Worm (Caenorhabditis elegans) whole organism, L1 larva: ENCODE data around the gene C18E9.9.
A peak's percentile ranks its signal among the peaks of the same experiment; 100 is the strongest.

ENCODE experiments used
- aha-1 ChIP-seq: fragments of 150-350 bp; optimal IDR thresholded peaks from 2 replicates; lab custom pipeline; 2014; ENCODE audit warnings: missing biosample characterization, missing genetic modification characterization
- ceh-63 ChIP-seq: fragments of 200-800 bp; sonication (Bioruptor generic); optimal IDR thresholded peaks from 2 replicates; lab custom pipeline; 2018; ENCODE audit warnings: mild to moderate bottlenecking, missing genetic modification characterization, missing compliant biosample characterization
- ceh-82 ChIP-seq, 3 experiments: fragments of 150-350 bp in 1 of 3; sonication (generic microtip) in 2 of 3; optimal IDR thresholded peaks; 2 replicates each; lab custom pipeline; 2014 to 2017; ENCODE audit warnings: missing biosample characterization in 3 of 3, missing genetic modification characterization in 3 of 3
- ceh-90 ChIP-seq: sonication (generic microtip); optimal IDR thresholded peaks from 2 replicates; lab custom pipeline; 2016; ENCODE audit warnings: missing genetic modification characterization, missing compliant biosample characterization
- dsc-1 ChIP-seq: sonication (generic microtip); optimal IDR thresholded peaks from 2 replicates; lab custom pipeline; 2016; ENCODE audit warnings: mild to moderate bottlenecking, missing genetic modification characterization, missing compliant biosample characterization
- efl-1 ChIP-seq, 4 experiments: fragments of 150-350 bp; optimal IDR thresholded peaks in 3 of 4; peaks in 1 of 4; 1 replicate in 1 of 4; 2 replicates in 3 of 4; lab custom pipeline; 2014; ENCODE audit warnings: missing biosample characterization in 2 of 4, missing genetic modification characterization in 2 of 4, missing genetic modification reagents in 2 of 4
- egl-13 ChIP-seq: sonication (generic microtip); optimal IDR thresholded peaks from 2 replicates; lab custom pipeline; 2016; ENCODE audit warnings: missing genotype, missing genetic modification reagents, missing genetic modification characterization, missing compliant biosample characterization
- egl-27 ChIP-seq, 2 experiments: fragments of 150-350 bp in 1 of 2; sonication (generic microtip); optimal IDR thresholded peaks; 3 replicates each; lab custom pipeline; 2017 to 2018; ENCODE audit warnings: missing biosample characterization in 2 of 2, missing genetic modification characterization in 2 of 2, missing genetic modification reagents in 2 of 2
- elt-2 ChIP-seq: sonication (generic microtip); optimal IDR thresholded peaks from 2 replicates; lab custom pipeline; 2016; ENCODE audit warnings: missing genetic modification characterization, mild to moderate bottlenecking, inconsistent platforms, missing compliant biosample characterization, missing genetic modification reagents
- fkh-8 ChIP-seq: sonication (generic microtip); optimal IDR thresholded peaks from 2 replicates; lab custom pipeline; 2016; ENCODE audit warnings: mild to moderate bottlenecking, missing genetic modification characterization, missing compliant biosample characterization
- hlh-17 ChIP-seq: fragments of 200-800 bp; sonication (Bioruptor generic); optimal IDR thresholded peaks from 2 replicates; lab custom pipeline; 2018; ENCODE audit warnings: missing genetic modification characterization, mild to moderate bottlenecking, missing compliant biosample characterization, moderate library complexity, borderline replicate concordance
- hpl-2 ChIP-seq: fragments of 150-350 bp; optimal IDR thresholded peaks from 2 replicates; lab custom pipeline; 2014; ENCODE audit warnings: missing biosample characterization, missing genetic modification reagents, missing genetic modification characterization
- irx-1 ChIP-seq: sonication (generic microtip); optimal IDR thresholded peaks from 2 replicates; lab custom pipeline; 2016; ENCODE audit warnings: missing genetic modification characterization, missing compliant biosample characterization
- isw-1 ChIP-seq: fragments of 200-800 bp; sonication (Bioruptor generic); IDR thresholded peaks from 2 replicates; pipeline ENCODE4 v1.3.6; 2022; ENCODE audit warnings: missing genetic modification characterization, missing compliant biosample characterization
- lin-13 ChIP-seq: fragments of 150-350 bp; optimal IDR thresholded peaks from 2 replicates; lab custom pipeline; 2014; ENCODE audit warnings: missing biosample characterization, missing genetic modification reagents, missing genetic modification characterization
- lin-14 ChIP-seq: fragments of 200-800 bp; sonication (Bioruptor generic); optimal IDR thresholded peaks from 2 replicates; lab custom pipeline; 2018; ENCODE audit warnings: mild to moderate bottlenecking, missing genetic modification characterization, moderate library complexity, missing compliant biosample characterization
- lin-15B ChIP-seq: fragments of 150-350 bp; sonication (generic microtip); optimal IDR thresholded peaks from 3 replicates; lab custom pipeline; 2014; ENCODE audit warnings: missing biosample characterization, missing genetic modification characterization
- lsy-2 ChIP-seq, 2 experiments: fragments of 150-350 bp; optimal IDR thresholded peaks; 2 replicates each; lab custom pipeline; 2014; ENCODE audit warnings: missing biosample characterization in 2 of 2, missing genetic modification characterization in 2 of 2
- mab-9 ChIP-seq: fragments of 200-800 bp; sonication (Bioruptor generic); IDR thresholded peaks from 2 replicates; pipeline ENCODE4 v1.3.6; 2022; ENCODE audit warnings: missing genetic modification reagents, missing genetic modification characterization, missing compliant biosample characterization
- mdl-1 ChIP-seq, 2 experiments: fragments of 150-350 bp; optimal IDR thresholded peaks; 2 replicates each; lab custom pipeline; 2014 to 2017; ENCODE audit warnings: missing biosample characterization in 2 of 2, missing genetic modification characterization in 2 of 2, inconsistent platforms in 1 of 2
- mef-2 ChIP-seq: fragments of 150-350 bp; optimal IDR thresholded peaks from 2 replicates; lab custom pipeline; 2014; ENCODE audit warnings: missing biosample characterization, missing genetic modification characterization
- nhr-12 ChIP-seq: sonication (generic microtip); optimal IDR thresholded peaks from 2 replicates; lab custom pipeline; 2017; ENCODE audit warnings: missing biosample characterization, missing genetic modification characterization
- nhr-20 ChIP-seq: sonication (generic microtip); optimal IDR thresholded peaks from 2 replicates; lab custom pipeline; 2016; ENCODE audit warnings: mild to moderate bottlenecking, missing genetic modification characterization, missing compliant biosample characterization
- nhr-47 ChIP-seq: sonication (generic microtip); optimal IDR thresholded peaks from 2 replicates; lab custom pipeline; 2016; ENCODE audit warnings: mild to moderate bottlenecking, missing genetic modification characterization, moderate library complexity, missing compliant biosample characterization
- nhr-71 ChIP-seq: sonication (generic microtip); optimal IDR thresholded peaks from 2 replicates; lab custom pipeline; 2016; ENCODE audit warnings: mild to moderate bottlenecking, missing genetic modification characterization, moderate library complexity, missing compliant biosample characterization
- nhr-90 ChIP-seq: sonication (generic microtip); optimal IDR thresholded peaks from 2 replicates; lab custom pipeline; 2016; ENCODE audit warnings: mild to moderate bottlenecking, missing genetic modification characterization, missing compliant biosample characterization; ENCODE audit not compliant: poor library complexity
- pag-3 ChIP-seq: sonication (generic microtip); optimal IDR thresholded peaks from 2 replicates; lab custom pipeline; 2017; ENCODE audit warnings: missing genetic modification characterization, mild to moderate bottlenecking, missing compliant biosample characterization, antibody characterized with exemption, borderline replicate concordance; ENCODE audit not compliant: insufficient read depth
- pax-3 ChIP-seq: fragments of 200-800 bp; sonication (Bioruptor generic); optimal IDR thresholded peaks from 2 replicates; lab custom pipeline; 2018; ENCODE audit warnings: mild to moderate bottlenecking, missing genetic modification characterization, moderate library complexity, missing compliant biosample characterization
- pqm-1 ChIP-seq: sonication (generic microtip); optimal IDR thresholded peaks from 3 replicates; lab custom pipeline; 2017; ENCODE audit warnings: missing biosample characterization, missing genetic modification characterization
- snu-23 ChIP-seq: sonication (generic microtip); optimal IDR thresholded peaks from 2 replicates; lab custom pipeline; 2016; ENCODE audit warnings: missing genetic modification characterization, missing compliant biosample characterization
- sox-4 ChIP-seq: sonication (generic microtip); optimal IDR thresholded peaks from 2 replicates; lab custom pipeline; 2016; ENCODE audit warnings: missing genetic modification characterization, missing compliant biosample characterization
- sptf-1 ChIP-seq: fragments of 150-350 bp; optimal IDR thresholded peaks from 2 replicates; lab custom pipeline; 2014; ENCODE audit warnings: missing biosample characterization, missing genetic modification characterization
- swsn-7 ChIP-seq: sonication (generic microtip); optimal IDR thresholded peaks from 2 replicates; lab custom pipeline; 2016; ENCODE audit warnings: missing genetic modification characterization, missing compliant biosample characterization
- tbx-2 ChIP-seq: sonication (generic microtip); optimal IDR thresholded peaks from 2 replicates; lab custom pipeline; 2016; ENCODE audit warnings: missing genetic modification characterization, missing compliant biosample characterization
- tlp-1 ChIP-seq: fragments of 150-350 bp; optimal IDR thresholded peaks from 2 replicates; lab custom pipeline; 2014; ENCODE audit warnings: missing biosample characterization, missing genetic modification characterization
- unc-98 ChIP-seq: fragments of 200-800 bp; sonication (Bioruptor generic); IDR thresholded peaks from 2 replicates; pipeline ENCODE4 v1.3.6; 2022; ENCODE audit warnings: missing genetic modification characterization, missing compliant biosample characterization
- xbp-1 ChIP-seq: sonication (generic microtip); optimal IDR thresholded peaks from 2 replicates; lab custom pipeline; 2016; ENCODE audit warnings: missing genetic modification characterization, missing compliant biosample characterization

C18E9.9 gene

DNA sequence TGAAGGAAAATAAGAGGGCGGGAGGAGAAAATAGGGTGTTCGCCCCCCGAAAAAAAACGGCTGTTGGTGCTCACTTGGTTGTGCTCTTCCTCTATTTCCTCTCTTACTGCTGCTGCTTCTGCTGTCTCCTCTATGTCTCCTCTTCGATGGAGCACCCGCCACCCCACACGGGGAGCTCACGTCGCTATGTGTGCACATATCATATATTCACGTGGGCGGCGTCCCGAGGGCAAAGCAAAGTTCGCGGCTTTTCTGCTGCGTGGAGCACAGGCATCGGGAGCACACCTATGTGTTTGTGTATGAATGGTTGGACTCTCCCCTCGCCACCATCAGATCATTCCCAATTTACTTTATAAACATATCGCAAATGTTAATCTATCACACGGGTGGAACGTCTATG, 24.0 kb upstream of the C18E9.9 start:
- no peak for TF ChIP-seq mef-2 (tag; lab: Kevin White, UChicago)
- TF ChIP-seq mdl-1 (tag; optimal IDR thresholded peaks at IDR 0.05; lab: Kevin White, UChicago) = peak in 1 of 2 experiments; percentile 75
- peak in 1 of 2 experiments; percentile 0 for TF ChIP-seq lsy-2 (tag; optimal IDR thresholded peaks at IDR 0.05; lab: Kevin White, UChicago)
- peak; percentile 67 for TF ChIP-seq fkh-8
- peak; percentile 10 for TF ChIP-seq tbx-2 (tag; lab: Kevin White, UChicago)
- no peak for TF ChIP-seq nhr-90 (tag; lab: Kevin White, UChicago)
- peak; percentile 19 for TF ChIP-seq nhr-47 (tag; lab: Kevin White, UChicago)
- TF ChIP-seq lin-14 = peak; percentile 67
- TF ChIP-seq egl-27 (tag; optimal IDR thresholded peaks at IDR 0.05; lab: Kevin White, UChicago) = no peak
- TF ChIP-seq egl-13 = peak; percentile 2
- no peak for TF ChIP-seq ceh-63 (GFP tag; lab: Kevin White, UChicago)
- peak; percentile 30 for TF ChIP-seq xbp-1 (tag; lab: Kevin White, UChicago)
- no peak for TF ChIP-seq pqm-1 (tag; lab: Kevin White, UChicago)
- no peak for TF ChIP-seq isw-1 (GFP tag; lab: Robert Waterston, UW)
- no peak for TF ChIP-seq hpl-2 (GFP tag; lab: Kevin White, UChicago)
- TF ChIP-seq efl-1 (optimal IDR thresholded peaks at IDR 0.05; lab: Kevin White, UChicago) = no peak
- TF ChIP-seq efl-1 (GFP tag; optimal IDR thresholded peaks at IDR 0.05 in 1 of 2; lab: Kevin White, UChicago) = peak in 1 of 2 experiments; percentile 93
- TF ChIP-seq sptf-1 (tag; lab: Kevin White, UChicago) = no peak
- TF ChIP-seq pag-3 (tag; lab: Kevin White, UChicago) = no peak
- TF ChIP-seq nhr-20 (tag; lab: Kevin White, UChicago) = peak; percentile 14
- TF ChIP-seq nhr-71 (tag; lab: Kevin White, UChicago) = peak; percentile 49
- TF ChIP-seq lin-15B (tag; lab: Kevin White, UChicago) = no peak
- peak; percentile 1 for TF ChIP-seq irx-1 (tag; lab: Kevin White, UChicago)
- no peak for TF ChIP-seq snu-23 (GFP tag; lab: Kevin White, UChicago)
- no peak for TF ChIP-seq mab-9 (GFP tag; lab: Robert Waterston, UW)
- TF ChIP-seq swsn-7 = peak; percentile 16

DNA sequence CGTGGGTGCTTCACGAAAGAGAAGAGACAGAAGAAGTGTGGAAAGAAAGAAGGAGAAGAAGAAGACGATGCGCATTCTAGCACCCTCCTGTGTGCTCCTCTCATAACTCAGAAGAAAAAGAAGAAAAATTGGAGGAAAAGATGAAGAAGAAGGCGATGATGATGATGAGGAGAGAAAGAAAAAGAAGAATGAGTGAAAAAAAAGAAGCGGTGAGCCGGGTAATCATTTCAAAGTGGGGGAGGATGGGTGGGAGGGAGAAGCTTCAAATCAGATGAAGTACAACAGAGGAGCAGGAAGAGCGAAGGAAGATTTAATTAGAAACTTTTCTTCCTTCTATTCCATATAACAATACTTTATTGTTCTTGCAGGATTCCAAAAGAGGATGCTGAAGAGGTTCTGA, 21.4 kb upstream of the C18E9.9 start:
- no peak for TF ChIP-seq nhr-12 (tag; lab: Kevin White, UChicago)
- TF ChIP-seq aha-1 (tag; lab: Kevin White, UChicago) = no peak
- TF ChIP-seq ceh-90 (tag; lab: Kevin White, UChicago) = no peak
- peak in 1 of 3 experiments; percentile 12 for TF ChIP-seq ceh-82 (tag; optimal IDR thresholded peaks at IDR 0.05; lab: Kevin White, UChicago)
- no peak for TF ChIP-seq unc-98 (GFP tag; lab: Robert Waterston, UW)
- TF ChIP-seq lin-14 = peak; percentile 74
- TF ChIP-seq egl-27 (tag; optimal IDR thresholded peaks at IDR 0.05; lab: Kevin White, UChicago) = no peak

DNA sequence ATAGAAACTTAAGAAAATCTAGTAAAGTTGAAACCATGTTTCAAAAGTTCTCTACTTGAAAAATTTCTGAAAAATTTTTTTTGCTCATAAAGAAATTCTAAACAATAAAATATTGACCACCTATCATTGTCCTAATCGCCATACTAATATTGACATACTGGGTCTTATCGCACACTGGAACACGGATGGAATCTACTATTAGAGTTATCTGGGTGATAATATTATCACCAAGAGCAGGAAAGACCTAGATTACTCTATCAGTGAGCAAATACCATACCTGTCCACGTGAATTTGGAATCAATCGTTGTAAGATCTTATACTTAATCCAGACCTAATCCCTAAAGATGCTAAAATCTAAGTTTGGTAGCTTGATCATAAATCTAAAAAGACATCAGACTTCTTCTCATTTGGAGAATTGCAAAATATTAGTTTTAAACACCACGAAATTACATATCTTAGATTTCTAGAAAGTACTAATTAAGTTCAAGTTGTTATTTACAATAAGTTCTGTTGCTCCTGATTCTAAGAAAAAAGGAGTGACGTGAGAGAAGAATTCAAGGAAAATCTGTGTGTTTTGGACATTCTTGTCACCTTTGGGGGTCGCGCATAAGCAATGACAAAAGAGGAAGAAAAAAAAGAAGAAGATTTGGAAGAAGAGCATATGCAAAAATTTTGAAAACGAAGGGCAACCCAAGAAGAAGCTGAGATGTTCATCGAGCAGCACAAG, 20.8 kb upstream of the C18E9.9 start:
- TF ChIP-seq pqm-1 (tag; lab: Kevin White, UChicago) = peak; percentile 76
- TF ChIP-seq fkh-8 = peak; percentile 82
- TF ChIP-seq efl-1 (optimal IDR thresholded peaks at IDR 0.05; lab: Kevin White, UChicago) = no peak
- peak in 1 of 2 experiments; percentile 59 for TF ChIP-seq efl-1 (GFP tag; optimal IDR thresholded peaks at IDR 0.05 in 1 of 2; lab: Kevin White, UChicago)
- no peak for TF ChIP-seq isw-1 (GFP tag; lab: Robert Waterston, UW)
- peak; percentile 35 for TF ChIP-seq sox-4 (tag; lab: Kevin White, UChicago)
- no peak for TF ChIP-seq lin-13 (GFP tag; lab: Kevin White, UChicago)
- peak; percentile 55 for TF ChIP-seq dsc-1 (tag; lab: Kevin White, UChicago)
- peak; percentile 84 for TF ChIP-seq nhr-71 (tag; lab: Kevin White, UChicago)
- TF ChIP-seq elt-2 (tag; lab: Kevin White, UChicago) = peak; percentile 88
- peak; percentile 52 for TF ChIP-seq tlp-1
- no peak for TF ChIP-seq hlh-17 (GFP tag; lab: Kevin White, UChicago)
- peak; percentile 57 for TF ChIP-seq nhr-47 (tag; lab: Kevin White, UChicago)
- TF ChIP-seq pax-3 (tag; lab: Kevin White, UChicago) = peak; percentile 67
